Worm (Caenorhabditis elegans): ENCODE measurements around the gene H12C20.7.

ce11 chrV:11543564-11543963 lies 29.2 kb downstream of the H12C20.7 start, which contains the start of gene F38B7.2:
- TF ChIP-seq elt-3 (tag; optimal IDR thresholded peaks at IDR 0.05), result no peak
- no peak for TF ChIP-seq elt-1 (tag; optimal IDR thresholded peaks at IDR 0.05; ENCODE audit: borderline replicate concordance, insufficient read depth)
- TF ChIP-seq lsy-2 (tag; optimal IDR thresholded peaks at IDR 0.05), result no peak
- no peak for TF ChIP-seq nhr-28 (tag; optimal IDR thresholded peaks at IDR 0.05)
- TF ChIP-seq nhr-12 (tag; optimal IDR thresholded peaks at IDR 0.05), result no peak

Data from whole organism, mixed stage, embryonic.